Fruit fly (Drosophila melanogaster): ENCODE results near the gene pst.

The pst gene

dm6 chr3L:7360324-7360852, 325 bp upstream of the pst start, which contains the start of gene Sec63 (continued):
- no peak for TF ChIP-seq pita (GFP tag; optimal IDR thresholded peaks at IDR 0.05)
- no peak for TF ChIP-seq prd (optimal IDR thresholded peaks at IDR 0.05)
- TF ChIP-seq prd (GFP tag; IDR thresholded peaks at IDR 0.05): peak; percentile 77
- no peak for TF ChIP-seq gcm2 (GFP tag; optimal IDR thresholded peaks at IDR 0.05)
- peak; percentile 39 for TF ChIP-seq jumu (GFP tag; optimal IDR thresholded peaks at IDR 0.05)
- no peak for TF ChIP-seq CG16815 (GFP tag; optimal IDR thresholded peaks at IDR 0.05)
- TF ChIP-seq dmrt11E (tag; optimal IDR thresholded peaks at IDR 0.05): no peak
- TF ChIP-seq CG14050 (GFP tag; IDR thresholded peaks at IDR 0.05): peak; percentile 54; the same call in 2 of the 3 replicates
- no peak for TF ChIP-seq CG2202 (tag; optimal IDR thresholded peaks at IDR 0.05)
- TF ChIP-seq MESR4 (GFP tag; optimal IDR thresholded peaks at IDR 0.05): peak; percentile 83
- peak; percentile 80 for TF ChIP-seq CG14860 (GFP tag; IDR thresholded peaks at IDR 0.05; ENCODE audit: partially characterized antibody)
- peak; percentile 21 for TF ChIP-seq CG4820 (GFP tag; optimal IDR thresholded peaks at IDR 0.05)
- TF ChIP-seq Elba2 (GFP tag; optimal IDR thresholded peaks at IDR 0.05): no peak
- no peak for TF ChIP-seq GATAe (GFP tag; conservative IDR thresholded peaks at IDR 0.05)
- no peak; the same call in 1 of the 3 replicates for TF ChIP-seq tgo (GFP tag; IDR thresholded peaks at IDR 0.05)
- no peak for TF ChIP-seq twi (tag; optimal IDR thresholded peaks at IDR 0.05)
- peak; percentile 22 for TF ChIP-seq luna (GFP tag; optimal IDR thresholded peaks at IDR 0.05)
- no peak for TF ChIP-seq CG12219 (GFP tag; optimal IDR thresholded peaks at IDR 0.05)
- peak; percentile 71 for TF ChIP-seq gem (tag; optimal IDR thresholded peaks at IDR 0.05)
- no peak for TF ChIP-seq CG8281 (tag; optimal IDR thresholded peaks at IDR 0.05)
- TF ChIP-seq kni (GFP tag; optimal IDR thresholded peaks at IDR 0.05): no peak
- peak; percentile 49 for TF ChIP-seq CG8388 (GFP tag; optimal IDR thresholded peaks at IDR 0.05)
- no peak for TF ChIP-seq CG13894 (tag; optimal IDR thresholded peaks at IDR 0.05)
- peak; percentile 56; the same call in 1 of the 2 replicates for TF ChIP-seq lmd (GFP tag; IDR thresholded peaks at IDR 0.05)
- peak; percentile 47 for TF ChIP-seq az2 (GFP tag; optimal IDR thresholded peaks at IDR 0.05)
- TF ChIP-seq sna (GFP tag; IDR thresholded peaks at IDR 0.05; ENCODE audit: partially characterized antibody): peak; percentile 78
- TF ChIP-seq gsb (GFP tag; IDR thresholded peaks at IDR 0.05): no peak; the same call in 1 of the 2 replicates
- TF ChIP-seq CG33213 (GFP tag; optimal IDR thresholded peaks at IDR 0.05): peak; percentile 74
- no peak for TF ChIP-seq Neu2 (GFP tag; optimal IDR thresholded peaks at IDR 0.05; ENCODE audit: borderline replicate concordance)
- TF ChIP-seq CG1024 (GFP tag; IDR thresholded peaks at IDR 0.05): no peak
- peak; percentile 11 for TF ChIP-seq pb (GFP tag; optimal IDR thresholded peaks at IDR 0.05)
- no peak for TF ChIP-seq Side (GFP tag; optimal IDR thresholded peaks at IDR 0.05)
- no peak for TF ChIP-seq lola (GFP tag; optimal IDR thresholded peaks at IDR 0.05)
- no peak for TF ChIP-seq CG11560 (tag; IDR thresholded peaks at IDR 0.05)
- peak; percentile 62; the same call in 2 of the 3 replicates for TF ChIP-seq zen2 (GFP tag; IDR thresholded peaks at IDR 0.05; ENCODE audit: partially characterized antibody)
- TF ChIP-seq sima (GFP tag; optimal IDR thresholded peaks at IDR 0.05): no peak
- TF ChIP-seq CG10565 (GFP tag; optimal IDR thresholded peaks at IDR 0.05): no peak
- no peak for TF ChIP-seq CG17568 (GFP tag; optimal IDR thresholded peaks at IDR 0.05)
- no peak for TF ChIP-seq Nf-YB (GFP tag; optimal IDR thresholded peaks at IDR 0.05)
- TF ChIP-seq lbe (GFP tag; optimal IDR thresholded peaks at IDR 0.05): no peak
- no peak for TF ChIP-seq CG7928 (GFP tag; optimal IDR thresholded peaks at IDR 0.05)
- peak; percentile 36 for TF ChIP-seq CG8924 (tag; optimal IDR thresholded peaks at IDR 0.05)
- TF ChIP-seq CG16813 (GFP tag; IDR thresholded peaks at IDR 0.05; ENCODE audit: partially characterized antibody): peak; percentile 81
- no peak for TF ChIP-seq ash1 (GFP tag; optimal IDR thresholded peaks at IDR 0.05)
- TF ChIP-seq lov (optimal IDR thresholded peaks at IDR 0.05): no peak
- TF ChIP-seq lov (GFP tag; IDR thresholded peaks at IDR 0.05): 0 out of 3 replicates have a peak, but pooled peaks have one; percentile 54
- TF ChIP-seq hkb (optimal IDR thresholded peaks at IDR 0.05): no peak
- peak; percentile 7; the same call in 1 of the 2 replicates for TF ChIP-seq hkb (GFP tag; IDR thresholded peaks at IDR 0.05)
- no peak for TF ChIP-seq bab2 (GFP tag; optimal IDR thresholded peaks at IDR 0.05)
- no peak for TF ChIP-seq CG17612 (GFP tag; IDR thresholded peaks at IDR 0.05)
- TF ChIP-seq CrebB (tag; optimal IDR thresholded peaks at IDR 0.05): no peak

Data from whole organism, embryonic.